Fruit fly (Drosophila melanogaster) whole organism, prepupa: ENCODE measurements around the gene Vajk1.

Experiments
- Blimp-1 ChIP-seq: fragments of 200-800 bp; sonication (Bioruptor generic); optimal IDR thresholded peaks from 3 replicates; lab custom pipeline; 2017; ENCODE audit warnings: missing biosample characterization, missing genetic modification characterization, mild to moderate bottlenecking, moderate library complexity, missing genetic modification reagents
- CG11902 ChIP-seq: fragments of 200-800 bp; sonication (Bioruptor generic); optimal IDR thresholded peaks from 3 replicates; lab custom pipeline; 2016; ENCODE audit warnings: missing biosample characterization, missing genetic modification characterization
- CG6854 ChIP-seq: fragments of 200-800 bp; sonication (Bioruptor generic); optimal IDR thresholded peaks from 2 replicates; lab custom pipeline; 2017; ENCODE audit warnings: missing biosample characterization, mild to moderate bottlenecking, missing genetic modification characterization
- Eip93F ChIP-seq: fragments of 200-800 bp; sonication (Bioruptor generic); optimal IDR thresholded peaks from 2 replicates; lab custom pipeline; 2016; ENCODE audit warnings: missing biosample characterization, mild to moderate bottlenecking, missing genetic modification characterization
- OdsH ChIP-seq: fragments of 200-800 bp; sonication (Bioruptor generic); optimal IDR thresholded peaks from 3 replicates; lab custom pipeline; 2016; ENCODE audit warnings: missing biosample characterization, missing genetic modification characterization
- cyc ChIP-seq: fragments of 200-800 bp; sonication (Bioruptor generic); optimal IDR thresholded peaks from 3 replicates; lab custom pipeline; 2016; ENCODE audit warnings: missing biosample characterization, missing genetic modification characterization
- eg ChIP-seq: fragments of 200-800 bp; sonication (Bioruptor generic); IDR thresholded peaks from 3 replicates; pipeline ENCODE4 v1.3.6; 2022; ENCODE audit warnings: missing biosample characterization, missing genetic modification characterization
- net ChIP-seq: fragments of 200-800 bp; sonication (Bioruptor generic); optimal IDR thresholded peaks from 3 replicates; lab custom pipeline; 2016; ENCODE audit warnings: missing biosample characterization, missing genetic modification characterization
- spab ChIP-seq: fragments of 200-800 bp; sonication (Bioruptor generic); optimal IDR thresholded peaks from 2 replicates; lab custom pipeline; 2017; ENCODE audit warnings: missing biosample characterization, mild to moderate bottlenecking, missing genetic modification characterization, missing genetic modification reagents
- ss ChIP-seq, 2 experiments: fragments of 200-800 bp; sonication (Bioruptor generic); optimal IDR thresholded peaks; 2 replicates in 1 of 2; 3 replicates in 1 of 2; lab custom pipeline; 2017 to 2018; ENCODE audit warnings: mild to moderate bottlenecking in 2 of 2, missing biosample characterization in 2 of 2, missing genetic modification characterization in 2 of 2, moderate library complexity in 1 of 2

DNA sequence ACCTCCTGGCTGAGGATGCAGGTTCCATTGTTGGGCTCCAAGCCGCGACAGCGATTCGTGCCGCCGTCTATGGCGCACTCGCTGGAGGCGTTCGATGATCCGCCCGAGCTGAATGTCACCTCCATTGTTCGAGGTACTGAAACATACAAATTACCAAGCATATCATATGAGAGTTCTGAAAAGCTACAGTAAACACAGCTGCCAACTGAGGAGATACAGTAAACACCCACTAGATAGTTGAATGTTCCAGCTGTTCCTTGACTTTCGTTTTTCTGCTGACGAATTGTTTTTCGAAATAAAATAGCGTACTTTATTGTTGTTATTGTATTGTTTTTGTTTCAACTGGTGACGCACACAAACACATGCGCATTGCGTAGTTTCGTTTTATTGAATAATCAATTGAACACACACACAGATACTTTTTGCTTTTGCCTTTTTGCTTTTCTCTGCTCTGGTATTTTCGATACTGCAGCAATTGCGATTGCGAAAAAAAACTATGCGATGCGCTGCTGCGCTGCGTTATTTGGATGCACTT, 19.5 kb downstream of the Vajk1 start:
- no peak for TF ChIP-seq ss (GFP tag; optimal IDR thresholded peaks at IDR 0.05; lab: Kevin White, UChicago)
- no peak for TF ChIP-seq Eip93F
- TF ChIP-seq spab: no peak
- TF ChIP-seq cyc: no peak
- no peak for TF ChIP-seq Blimp-1 (GFP tag; lab: Kevin White, UChicago)
- TF ChIP-seq eg (GFP tag; lab: Robert Waterston, UW): no peak
- TF ChIP-seq net (GFP tag; lab: Kevin White, UChicago): no peak
- TF ChIP-seq OdsH (GFP tag; lab: Kevin White, UChicago): no peak
- no peak for TF ChIP-seq CG6854 (GFP tag; lab: Kevin White, UChicago)
- TF ChIP-seq CG11902 (GFP tag; lab: Kevin White, UChicago): no peak
